Worm (Caenorhabditis elegans): Measurements from ENCODE around the gene irg-1.

The irg-1 gene

ce11 chrV:3517889-3518288, 5.5 kb upstream of the irg-1 start, which contains the start of gene str-227:
str-227 (plus strand) TSS chrV:3518189.
- TF ChIP-seq ceh-22 (tag; optimal IDR thresholded peaks at IDR 0.05) (no peak), T23F11.4 (GFP tag; optimal IDR thresholded peaks at IDR 0.05) (no peak), K09A11.1 (tag; optimal IDR thresholded peaks at IDR 0.05; ENCODE audit: insufficient read depth) (no peak), tbx-2 (tag; optimal IDR thresholded peaks at IDR 0.05) (no peak), npax-4 (tag; optimal IDR thresholded peaks at IDR 0.05) (no peak), lim-6 (tag; optimal IDR thresholded peaks at IDR 0.05) (no peak), ceh-45 (GFP tag; IDR thresholded peaks at IDR 0.05) (no peak), pros-1 (tag; optimal IDR thresholded peaks at IDR 0.05) (no peak), hlh-15 (tag; optimal IDR thresholded peaks at IDR 0.05) (no peak), dmd-4 (tag; optimal IDR thresholded peaks at IDR 0.05; ENCODE audit: borderline replicate concordance) (no peak), ceh-2 (tag; optimal IDR thresholded peaks at IDR 0.05) (no peak), sox-2 (GFP tag; IDR thresholded peaks at IDR 0.05) (no peak), hlh-8 (tag; optimal IDR thresholded peaks at IDR 0.05) (no peak), ceh-30 (tag; optimal IDR thresholded peaks at IDR 0.05) (no peak), ceh-48 (tag; optimal IDR thresholded peaks at IDR 0.05) (no peak), elt-2 (tag; optimal IDR thresholded peaks at IDR 0.05) (no peak), ceh-9 (tag; optimal IDR thresholded peaks at IDR 0.05) (no peak), eyg-1 (tag; optimal IDR thresholded peaks at IDR 0.05) (no peak)

DNA sequence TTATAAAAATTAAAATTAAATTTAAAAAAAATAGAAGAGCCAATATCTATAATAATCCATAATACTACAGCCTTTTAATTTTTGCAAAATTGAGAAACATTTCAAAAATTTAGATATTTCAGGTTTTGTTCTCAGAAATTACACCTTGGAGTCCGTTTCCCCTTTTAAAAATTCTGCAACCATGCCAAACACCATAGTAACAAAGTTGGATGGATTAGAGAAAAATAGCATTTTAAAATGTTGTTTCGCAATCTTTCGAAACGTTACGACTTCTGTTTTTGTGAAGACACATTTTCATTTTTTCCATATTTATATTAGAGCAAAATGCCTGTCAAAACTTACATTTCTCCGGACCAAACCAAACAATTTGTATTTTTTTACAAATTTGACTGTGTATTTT, 1.6 kb downstream of the irg-1 start, which contains the start of gene T24A6.7:
TSS of gene T24A6.7 (plus strand) at position 301 of the 400 bp plus-strand sequence.
- TF ChIP-seq hlh-8 (tag; optimal IDR thresholded peaks at IDR 0.05) = no peak
- no peak for TF ChIP-seq syd-9 (tag; optimal IDR thresholded peaks at IDR 0.05)
- no peak for TF ChIP-seq ceh-34 (tag; optimal IDR thresholded peaks at IDR 0.05)
- no peak for TF ChIP-seq ceh-9 (tag; optimal IDR thresholded peaks at IDR 0.05)
- no peak for TF ChIP-seq rnt-1 (tag; optimal IDR thresholded peaks at IDR 0.05)
- TF ChIP-seq nhr-11 (tag; optimal IDR thresholded peaks at IDR 0.05) = no peak
- TF ChIP-seq F13H6.1 (tag; optimal IDR thresholded peaks at IDR 0.05) = no peak
- TF ChIP-seq ceh-14 (tag; optimal IDR thresholded peaks at IDR 0.05) = no peak
- no peak for TF ChIP-seq nfya-1 (tag; optimal IDR thresholded peaks at IDR 0.05)
- TF ChIP-seq pat-9 (tag; optimal IDR thresholded peaks at IDR 0.05) = no peak

ce11 chrV:3526882-3527281, 3.5 kb downstream of the irg-1 start, which contains the start of gene str-260:
str-260 (plus strand) TSS chrV:3527182.
- TF ChIP-seq nhr-11 (tag; optimal IDR thresholded peaks at IDR 0.05) (no peak), C08G9.2 (tag; optimal IDR thresholded peaks at IDR 0.05) (no peak)

- TF ChIP-seq elt-2 (tag; optimal IDR thresholded peaks at IDR 0.05) = no peak
- no peak for TF ChIP-seq zip-5 (tag; optimal IDR thresholded peaks at IDR 0.05)
- no peak for TF ChIP-seq K02D7.2 (tag; optimal IDR thresholded peaks at IDR 0.05)
- no peak for TF ChIP-seq npax-4 (tag; optimal IDR thresholded peaks at IDR 0.05)
- TF ChIP-seq tbx-2 (tag; optimal IDR thresholded peaks at IDR 0.05) = no peak
- TF ChIP-seq elt-4 (tag; optimal IDR thresholded peaks at IDR 0.05) = no peak
- no peak for TF ChIP-seq sox-4 (tag; optimal IDR thresholded peaks at IDR 0.05)
- no peak for TF ChIP-seq ref-2 (tag; optimal IDR thresholded peaks at IDR 0.05)
- no peak for TF ChIP-seq ttx-3 (tag; optimal IDR thresholded peaks at IDR 0.05)
- TF ChIP-seq pag-3 (tag; optimal IDR thresholded peaks at IDR 0.05; ENCODE audit: borderline replicate concordance) = no peak
- TF ChIP-seq pha-2 (tag; optimal IDR thresholded peaks at IDR 0.05) = no peak
- TF ChIP-seq ceh-24 (tag; optimal IDR thresholded peaks at IDR 0.05) = no peak
- TF ChIP-seq hlh-8 (tag; optimal IDR thresholded peaks at IDR 0.05) = no peak
- no peak for TF ChIP-seq ama-1 (optimal IDR thresholded peaks at IDR 0.05)
- no peak for TF ChIP-seq dve-1 (tag; optimal IDR thresholded peaks at IDR 0.05)
- TF ChIP-seq ceh-18 (tag; optimal IDR thresholded peaks at IDR 0.05) = no peak
- no peak for TF ChIP-seq nhr-11 (tag; optimal IDR thresholded peaks at IDR 0.05)
- no peak for TF ChIP-seq pat-9 (tag; optimal IDR thresholded peaks at IDR 0.05)
These were observed 7.0 kb downstream of the irg-1 start, which contains the start of gene srbc-66 for ce11 chrV:3530403-3530802. srbc-66 (plus strand) TSS chrV:3530703.

Measured in whole organism, late embryonic.